Fruit fly (Drosophila melanogaster): ENCODE measurements around the gene Arp5.

Gene Arp5

dm6 chr3R:18169982-18170531 lies 15.2 kb upstream of the Arp5 start (continued):
- peak; percentile 85 for TF ChIP-seq Elba2 (GFP tag; optimal IDR thresholded peaks at IDR 0.05)
- no peak for TF ChIP-seq CG16813 (GFP tag; IDR thresholded peaks at IDR 0.05; ENCODE audit: partially characterized antibody)
- TF ChIP-seq klu (GFP tag; IDR thresholded peaks at IDR 0.05): no peak
- TF ChIP-seq D (optimal IDR thresholded peaks at IDR 0.05): no peak
- TF ChIP-seq D (GFP tag; optimal IDR thresholded peaks at IDR 0.05): no peak
- TF ChIP-seq CG4617 (GFP tag; optimal IDR thresholded peaks at IDR 0.05; ENCODE audit: borderline replicate concordance): no peak
- no peak for TF ChIP-seq gt (GFP tag; IDR thresholded peaks at IDR 0.05)
- no peak for TF ChIP-seq Scr (GFP tag; IDR thresholded peaks at IDR 0.05; ENCODE audit: partially characterized antibody)
- peak; percentile 33; the same call in 1 of the 4 replicates for TF ChIP-seq Dll (GFP tag; IDR thresholded peaks at IDR 0.05; ENCODE audit: partially characterized antibody)
- no peak for TF ChIP-seq CG11723 (GFP tag; optimal IDR thresholded peaks at IDR 0.05)
- TF ChIP-seq CG2889 (GFP tag; IDR thresholded peaks at IDR 0.05): no peak
- no peak for TF ChIP-seq usp (GFP tag; optimal IDR thresholded peaks at IDR 0.05)
- TF ChIP-seq pzg (GFP tag; optimal IDR thresholded peaks at IDR 0.05): peak; percentile 3
- no peak for TF ChIP-seq cato (GFP tag; optimal IDR thresholded peaks at IDR 0.05; ENCODE audit: borderline replicate concordance)
- no peak for TF ChIP-seq pb (GFP tag; optimal IDR thresholded peaks at IDR 0.05)
- TF ChIP-seq CG15269 (tag; optimal IDR thresholded peaks at IDR 0.05): no peak
- TF ChIP-seq ssp (GFP tag; IDR thresholded peaks at IDR 0.05): no peak
- no peak for TF ChIP-seq Eip74EF (GFP tag; optimal IDR thresholded peaks at IDR 0.05)
- no peak for TF ChIP-seq CG8281 (tag; optimal IDR thresholded peaks at IDR 0.05)
- TF ChIP-seq CG4854 (GFP tag; optimal IDR thresholded peaks at IDR 0.05): no peak
- TF ChIP-seq CG12155 (GFP tag; optimal IDR thresholded peaks at IDR 0.05): no peak
- no peak for TF ChIP-seq CG4730 (GFP tag; IDR thresholded peaks at IDR 0.05)
- peak; percentile 94 for TF ChIP-seq CG9437 (GFP tag; optimal IDR thresholded peaks at IDR 0.05)
- TF ChIP-seq phol (tag; optimal IDR thresholded peaks at IDR 0.05): no peak
- no peak for TF ChIP-seq CG18764 (GFP tag; optimal IDR thresholded peaks at IDR 0.05)
- TF ChIP-seq CG3995 (GFP tag; optimal IDR thresholded peaks at IDR 0.05): no peak
- peak; percentile 88 for TF ChIP-seq mirr (GFP tag; optimal IDR thresholded peaks at IDR 0.05)
- no peak for TF ChIP-seq CG1832 (GFP tag; optimal IDR thresholded peaks at IDR 0.05)
- no peak for TF ChIP-seq wek (GFP tag; optimal IDR thresholded peaks at IDR 0.05)
- TF ChIP-seq Camta (GFP tag; optimal IDR thresholded peaks at IDR 0.05): no peak
- no peak for TF ChIP-seq nom (GFP tag; optimal IDR thresholded peaks at IDR 0.05)
- TF ChIP-seq CG8765 (GFP tag; IDR thresholded peaks at IDR 0.05): no peak
- TF ChIP-seq chm (GFP tag; IDR thresholded peaks at IDR 0.05): 0 out of 2 replicates have a peak, but pooled peaks have one; percentile 9
- no peak for TF ChIP-seq CG15601 (tag; optimal IDR thresholded peaks at IDR 0.05)
- no peak for TF ChIP-seq CG14965 (GFP tag; optimal IDR thresholded peaks at IDR 0.05; ENCODE audit: borderline replicate concordance)
- peak; percentile 0 for TF ChIP-seq Dek (tag; optimal IDR thresholded peaks at IDR 0.05)
- no peak for TF ChIP-seq Atf6 (GFP tag; IDR thresholded peaks at IDR 0.05)
- TF ChIP-seq Dfd (GFP tag; optimal IDR thresholded peaks at IDR 0.05): no peak

- peak; percentile 86 for TF ChIP-seq CG10543 (GFP tag; optimal IDR thresholded peaks at IDR 0.05)
- peak; percentile 92 for TF ChIP-seq BtbVII (GFP tag; optimal IDR thresholded peaks at IDR 0.05)
- TF ChIP-seq CG12391 (tag; optimal IDR thresholded peaks at IDR 0.05): peak; percentile 95
- peak; percentile 79 for TF ChIP-seq vfl (GFP tag; optimal IDR thresholded peaks at IDR 0.05)
- TF ChIP-seq CG14050 (GFP tag; IDR thresholded peaks at IDR 0.05): peak; percentile 81
- TF ChIP-seq Elba2 (GFP tag; optimal IDR thresholded peaks at IDR 0.05): peak; percentile 66
- TF ChIP-seq Oli (tag; optimal IDR thresholded peaks at IDR 0.05): peak; percentile 95
- peak; percentile 69; the same call in 2 of the 4 replicates for TF ChIP-seq Gug (GFP tag; IDR thresholded peaks at IDR 0.05)
- TF ChIP-seq az2 (GFP tag; optimal IDR thresholded peaks at IDR 0.05): peak; percentile 95
- peak; percentile 93 for TF ChIP-seq lilli (GFP tag; optimal IDR thresholded peaks at IDR 0.05)
- no peak for TF ChIP-seq Tbp (GFP tag; optimal IDR thresholded peaks at IDR 0.05)
- peak; percentile 81 for TF ChIP-seq her (GFP tag; optimal IDR thresholded peaks at IDR 0.05)
- TF ChIP-seq CG8478 (optimal IDR thresholded peaks at IDR 0.05): no peak
These were observed 13.0 kb upstream of the Arp5 start for dm6 chr3R:18171983-18172967.
